Fruit fly (Drosophila melanogaster) whole organism, prepupa: Measurements from ENCODE around the gene ClC-c.

ENCODE experiments used
- CG10631 ChIP-seq: fragments of 200-800 bp; sonication (Bioruptor generic); optimal IDR thresholded peaks from 2 replicates; lab custom pipeline; 2016; ENCODE audit warnings: missing biosample characterization, missing genetic modification characterization
- CG11294 ChIP-seq: fragments of 200-800 bp; sonication (Bioruptor generic); IDR thresholded peaks from 2 replicates; pipeline ENCODE4 v1.3.6; 2022; ENCODE audit warnings: missing biosample characterization, missing genetic modification characterization
- CG11902 ChIP-seq: fragments of 200-800 bp; sonication (Bioruptor generic); optimal IDR thresholded peaks from 3 replicates; lab custom pipeline; 2016; ENCODE audit warnings: missing biosample characterization, missing genetic modification characterization
- CG15336 ChIP-seq: fragments of 200-800 bp; sonication (Bioruptor generic); IDR thresholded peaks from 2 replicates; pipeline ENCODE4 v1.3.6; 2022; ENCODE audit warnings: missing biosample characterization, missing genetic modification characterization
- CG3032 ChIP-seq: fragments of 200-800 bp; optimal IDR thresholded peaks from 2 replicates; lab custom pipeline; 2019; ENCODE audit warnings: missing biosample characterization, mild to moderate bottlenecking, missing genetic modification characterization, moderate library complexity
- CG31627 ChIP-seq: fragments of 200-800 bp; sonication (Bioruptor generic); optimal IDR thresholded peaks from 3 replicates; lab custom pipeline; 2016; ENCODE audit warnings: missing biosample characterization, missing genetic modification characterization
- CG34406 ChIP-seq: fragments of 200-800 bp; sonication (Bioruptor generic); optimal IDR thresholded peaks from 3 replicates; lab custom pipeline; 2016; ENCODE audit warnings: missing biosample characterization, missing genetic modification characterization
- CG6163 ChIP-seq: fragments of 200-800 bp; sonication (Bioruptor generic); IDR thresholded peaks from 3 replicates; pipeline ENCODE4 v1.3.6; 2022; ENCODE audit warnings: missing biosample characterization, missing genetic modification characterization
- CG6276 ChIP-seq: fragments of 200-800 bp; sonication (Bioruptor generic); optimal IDR thresholded peaks from 2 replicates; lab custom pipeline; 2017; ENCODE audit warnings: missing biosample characterization, mild to moderate bottlenecking, missing genetic modification characterization
- CG6854 ChIP-seq: fragments of 200-800 bp; sonication (Bioruptor generic); optimal IDR thresholded peaks from 2 replicates; lab custom pipeline; 2017; ENCODE audit warnings: missing biosample characterization, mild to moderate bottlenecking, missing genetic modification characterization
- CG7368 ChIP-seq: fragments of 200-800 bp; sonication (Bioruptor generic); optimal IDR thresholded peaks from 3 replicates; lab custom pipeline; 2016; ENCODE audit warnings: missing biosample characterization, missing genetic modification characterization
- CG8319 ChIP-seq: fragments of 200-800 bp; sonication (Bioruptor generic); optimal IDR thresholded peaks from 3 replicates; lab custom pipeline; 2016; ENCODE audit warnings: missing biosample characterization, missing genetic modification characterization
- CG8632 ChIP-seq: fragments of 200-800 bp; sonication (Bioruptor generic); optimal IDR thresholded peaks from 3 replicates; lab custom pipeline; 2016; ENCODE audit warnings: missing biosample characterization, missing genetic modification characterization
- Eip75B ChIP-seq: fragments of 200-800 bp; sonication (Bioruptor generic); optimal IDR thresholded peaks from 3 replicates; lab custom pipeline; 2016; ENCODE audit warnings: missing biosample characterization, missing genetic modification characterization
- Eip78C ChIP-seq: fragments of 200-800 bp; sonication (Bioruptor generic); peaks from one replicate; lab custom pipeline; 2016; ENCODE audit warnings: missing biosample characterization, missing genetic modification characterization
- Ets21C ChIP-seq: fragments of 200-800 bp; sonication (Bioruptor generic); optimal IDR thresholded peaks from 3 replicates; lab custom pipeline; 2016; ENCODE audit warnings: missing biosample characterization, missing genetic modification characterization
- Hr39 ChIP-seq: fragments of 200-800 bp; sonication (Bioruptor generic); optimal IDR thresholded peaks from 2 replicates; lab custom pipeline; 2016; ENCODE audit warnings: missing biosample characterization, missing genetic modification characterization
- Lpt ChIP-seq: fragments of 200-800 bp; sonication (Bioruptor generic); optimal IDR thresholded peaks from 3 replicates; lab custom pipeline; 2016; ENCODE audit warnings: missing biosample characterization, missing genetic modification characterization
- Met ChIP-seq: fragments of 200-800 bp; sonication (Bioruptor generic); optimal IDR thresholded peaks from 3 replicates; lab custom pipeline; 2016; ENCODE audit warnings: missing biosample characterization, missing genetic modification characterization
- OdsH ChIP-seq: fragments of 200-800 bp; sonication (Bioruptor generic); optimal IDR thresholded peaks from 3 replicates; lab custom pipeline; 2016; ENCODE audit warnings: missing biosample characterization, missing genetic modification characterization
- Smox ChIP-seq: fragments of 200-800 bp; sonication (Bioruptor generic); optimal IDR thresholded peaks from 3 replicates; lab custom pipeline; 2016; ENCODE audit warnings: missing biosample characterization, missing genetic modification characterization
- Sox14 ChIP-seq: fragments of 200-800 bp; sonication (Bioruptor generic); optimal IDR thresholded peaks from 3 replicates; lab custom pipeline; 2016; ENCODE audit warnings: missing biosample characterization, missing genetic modification characterization
- Sox15 ChIP-seq: fragments of 200-800 bp; sonication (Bioruptor generic); optimal IDR thresholded peaks from 3 replicates; lab custom pipeline; 2016; ENCODE audit warnings: missing biosample characterization, missing genetic modification characterization
- acj6 ChIP-seq: fragments of 200-800 bp; sonication (Bioruptor generic); optimal IDR thresholded peaks from 3 replicates; lab custom pipeline; 2016; ENCODE audit warnings: missing biosample characterization, missing genetic modification characterization
- dac ChIP-seq: fragments of 200-800 bp; sonication (Bioruptor generic); optimal IDR thresholded peaks from 2 replicates; lab custom pipeline; 2017; ENCODE audit warnings: missing biosample characterization, mild to moderate bottlenecking, missing genetic modification characterization
- dsx ChIP-seq: fragments of 200-800 bp; optimal IDR thresholded peaks from 3 replicates; lab custom pipeline; 2019; ENCODE audit warnings: missing biosample characterization, mild to moderate bottlenecking, missing genetic modification characterization, moderate library complexity; ENCODE audit not compliant: poor library complexity, severe bottlenecking
- eg ChIP-seq: fragments of 200-800 bp; sonication (Bioruptor generic); IDR thresholded peaks from 3 replicates; pipeline ENCODE4 v1.3.6; 2022; ENCODE audit warnings: missing biosample characterization, missing genetic modification characterization
- esn ChIP-seq: fragments of 200-800 bp; sonication (Bioruptor generic); optimal IDR thresholded peaks from 2 replicates; lab custom pipeline; 2016; ENCODE audit warnings: missing biosample characterization, mild to moderate bottlenecking, missing genetic modification characterization, moderate library complexity
- fd85E ChIP-seq: fragments of 200-800 bp; sonication (Bioruptor generic); optimal IDR thresholded peaks from 3 replicates; lab custom pipeline; 2016; ENCODE audit warnings: missing biosample characterization, missing genetic modification characterization
- lz ChIP-seq: fragments of 200-800 bp; sonication (Bioruptor generic); optimal IDR thresholded peaks from 3 replicates; lab custom pipeline; 2016; ENCODE audit warnings: missing biosample characterization, missing genetic modification characterization
- pdm3 ChIP-seq: fragments of 200-800 bp; sonication (Bioruptor generic); optimal IDR thresholded peaks from 3 replicates; lab custom pipeline; 2016; ENCODE audit warnings: missing biosample characterization, missing genetic modification characterization
- spab ChIP-seq: fragments of 200-800 bp; sonication (Bioruptor generic); optimal IDR thresholded peaks from 2 replicates; lab custom pipeline; 2017; ENCODE audit warnings: missing biosample characterization, mild to moderate bottlenecking, missing genetic modification characterization, missing genetic modification reagents
- topi ChIP-seq: fragments of 200-800 bp; sonication (Bioruptor generic); optimal IDR thresholded peaks from 3 replicates; lab custom pipeline; 2016; ENCODE audit warnings: missing biosample characterization, missing genetic modification characterization
- vri ChIP-seq: fragments of 200-800 bp; sonication (Bioruptor generic); optimal IDR thresholded peaks from 3 replicates; lab custom pipeline; 2016; ENCODE audit warnings: missing biosample characterization, mild to moderate bottlenecking, missing genetic modification characterization

The ClC-c gene

DNA sequence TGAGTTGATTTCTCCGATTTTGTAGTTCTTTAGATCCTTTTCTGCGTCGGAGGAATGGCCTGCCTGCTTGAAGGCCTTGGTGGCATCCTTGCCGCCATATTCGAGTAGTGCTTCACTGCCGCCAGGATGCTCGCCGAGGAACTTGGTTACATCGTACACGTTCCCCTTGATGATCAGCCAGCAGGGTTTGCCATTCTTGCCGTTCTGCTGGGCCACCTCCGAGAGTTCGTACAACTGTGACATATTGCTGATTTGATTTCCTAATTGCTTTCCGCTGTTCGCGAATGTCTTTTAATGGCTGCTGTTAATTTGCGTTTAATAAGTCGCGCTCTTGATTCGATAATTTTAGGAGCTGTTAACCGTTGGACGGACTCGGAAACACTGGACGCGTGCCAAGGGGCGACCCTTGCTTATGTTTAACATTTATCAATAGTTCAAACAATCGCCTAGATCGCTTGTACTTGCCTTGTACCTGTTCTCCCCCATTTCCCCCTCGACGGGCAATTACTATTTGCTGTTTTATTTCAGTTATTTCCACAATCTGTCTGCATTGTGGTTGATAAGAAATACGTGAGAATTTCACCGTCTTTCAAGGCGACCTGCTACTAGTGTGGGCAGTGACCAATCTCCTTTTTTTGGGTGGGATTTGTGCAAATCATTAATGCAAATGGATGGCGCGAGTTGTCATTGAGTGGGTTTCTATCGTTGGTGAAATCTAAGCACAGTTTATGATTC, 46.7 kb downstream of the ClC-c start:
- TF ChIP-seq CG10631 (GFP tag; lab: Kevin White, UChicago): no peak
- TF ChIP-seq fd85E (GFP tag; lab: Kevin White, UChicago): no peak
- TF ChIP-seq spab (GFP tag; lab: Kevin White, UChicago): no peak
- no peak for TF ChIP-seq topi (GFP tag; lab: Kevin White, UChicago)
- TF ChIP-seq, all 60 proteins: peak for 0

DNA sequence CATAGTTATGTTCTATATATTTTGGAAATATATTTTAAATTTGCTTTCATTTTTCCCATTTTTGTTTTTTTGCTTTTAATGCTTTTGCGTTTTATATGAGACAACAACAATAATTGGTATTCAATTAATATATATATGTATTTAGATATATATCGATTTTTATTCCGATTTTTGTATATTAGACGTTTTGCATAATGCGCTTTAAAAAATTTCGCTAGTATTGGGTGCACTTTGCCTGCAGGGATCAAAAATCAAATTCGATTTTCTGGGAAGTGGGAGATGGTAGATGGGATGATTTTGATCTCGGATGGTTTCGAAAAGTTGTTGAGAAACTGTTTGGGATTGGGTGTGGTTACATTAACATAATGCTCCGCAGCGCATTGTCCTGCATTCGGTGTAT, 47.5 kb downstream of the ClC-c start, which contains the start of gene CG5157:
TSS of gene CG5157 (minus strand) at position 101 of the 400 bp plus-strand sequence.
- TF ChIP-seq Eip75B (GFP tag; lab: Kevin White, UChicago): no peak
- no peak for TF ChIP-seq eg (GFP tag; lab: Robert Waterston, UW)
- TF ChIP-seq dsx (GFP tag; lab: Kevin White, UChicago): no peak
- TF ChIP-seq vri (GFP tag; lab: Kevin White, UChicago): no peak
- TF ChIP-seq, all 60 proteins: peak for 0

DNA sequence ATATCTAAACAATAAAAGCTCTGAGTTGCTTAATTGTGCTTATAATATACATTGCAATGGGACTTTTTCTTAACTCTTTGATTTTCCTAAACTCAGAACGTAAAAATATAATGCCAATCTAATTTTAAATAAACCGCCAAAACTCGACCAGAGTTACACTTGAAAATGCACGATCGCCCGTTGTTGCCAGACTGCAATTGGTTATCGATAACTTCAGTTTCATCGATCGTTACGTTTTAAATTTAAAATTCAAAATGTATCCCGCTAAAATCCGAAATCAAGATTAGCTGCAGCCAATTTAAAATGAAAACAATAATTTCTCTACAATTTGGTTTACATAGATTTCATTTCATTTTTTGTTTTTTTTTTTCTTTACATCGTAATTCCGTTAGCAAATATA, 48.9 kb downstream of the ClC-c start:
- no peak for TF ChIP-seq esn (GFP tag; lab: Kevin White, UChicago)

DNA sequence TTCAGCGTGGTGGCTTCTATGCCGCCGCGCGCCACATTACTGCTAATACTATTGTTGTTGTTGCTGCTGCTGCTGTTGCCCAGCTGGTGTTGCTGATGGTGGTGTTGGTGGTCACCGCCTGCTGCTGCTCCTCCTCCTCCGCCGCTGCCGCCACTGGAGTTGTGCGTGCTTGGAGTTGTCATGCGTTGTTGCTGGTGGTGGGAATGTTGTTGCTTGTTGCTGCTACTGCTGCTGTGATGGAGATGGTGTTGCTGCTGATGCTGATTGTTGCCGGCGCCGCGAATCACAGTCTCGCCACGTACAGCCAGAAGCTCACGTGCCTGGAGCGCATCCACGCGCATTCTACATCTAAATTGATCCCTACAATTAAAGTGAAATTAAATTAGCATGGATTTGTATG, 51.3 kb downstream of the ClC-c start:
- TF ChIP-seq Sox15 (GFP tag; lab: Kevin White, UChicago) (no peak), CG11294 (GFP tag; lab: Robert Waterston, UW) (no peak), Ets21C (GFP tag; lab: Kevin White, UChicago) (no peak), CG10631 (GFP tag; lab: Kevin White, UChicago) (no peak), dac (GFP tag; lab: Kevin White, UChicago) (no peak), spab (GFP tag; lab: Kevin White, UChicago) (no peak), Lpt (GFP tag; lab: Kevin White, UChicago) (no peak), CG6163 (no peak), CG8319 (GFP tag; lab: Kevin White, UChicago) (no peak), CG31627 (GFP tag; lab: Kevin White, UChicago) (no peak), Hr39 (no peak), CG3032 (tag; lab: Kevin White, UChicago) (no peak), Sox14 (no peak), Smox (GFP tag; lab: Kevin White, UChicago) (no peak)

DNA sequence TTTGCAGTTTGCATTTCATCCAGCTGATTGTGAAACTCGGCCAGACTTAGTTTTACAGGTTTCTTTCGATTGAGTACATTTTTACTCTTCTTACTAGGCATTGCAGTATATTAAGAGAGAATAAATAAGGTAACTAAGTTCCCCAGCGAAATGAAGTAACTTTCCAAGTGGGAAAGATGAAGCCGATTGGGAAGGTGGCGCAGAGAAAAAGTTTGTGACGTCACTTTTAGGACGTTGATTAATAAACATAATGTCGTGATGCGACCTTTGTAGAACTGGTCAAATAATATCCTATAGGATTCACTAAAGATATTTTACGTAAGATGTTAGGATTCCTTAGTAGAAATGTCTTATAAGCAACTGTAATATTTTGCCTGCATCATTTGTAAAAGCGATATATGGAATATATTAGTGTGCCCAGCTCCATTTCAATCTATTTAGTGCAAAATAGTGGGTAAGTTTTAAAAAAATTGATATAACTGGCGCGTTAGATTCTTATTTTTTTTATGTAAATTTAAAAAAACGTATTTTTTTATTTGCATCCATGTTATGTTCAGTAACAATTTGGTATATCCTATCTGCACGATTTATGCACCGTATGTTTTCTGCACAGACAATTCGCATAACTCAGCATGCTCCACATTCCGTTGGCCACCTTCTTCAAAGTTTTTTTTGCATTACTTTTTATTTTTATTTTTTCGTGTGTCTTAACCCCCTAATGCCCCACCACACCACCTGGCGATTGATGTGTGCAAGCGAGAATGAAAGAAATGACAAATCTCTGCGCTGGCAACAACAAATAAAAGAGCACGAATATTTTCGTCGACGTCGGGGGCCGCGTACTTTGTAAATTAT, 53.7 kb downstream of the ClC-c start, which contains the start of gene CG32152:
TSS of gene CG32152 (minus strand) at position 352 of the 855 bp plus-strand sequence.
- TF ChIP-seq CG6163 (peak; percentile 61; the same call in 2 of the 3 replicates), Eip78C (GFP tag; lab: Kevin White, UChicago) (peak; percentile 64), CG31627 (GFP tag; lab: Kevin White, UChicago) (no peak), lz (no peak), eg (GFP tag; lab: Robert Waterston, UW) (peak; percentile 70; the same call in 2 of the 3 replicates), CG15336 (peak; percentile 37), Met (GFP tag; lab: Kevin White, UChicago) (no peak), acj6 (GFP tag; lab: Kevin White, UChicago) (peak; percentile 5)

DNA sequence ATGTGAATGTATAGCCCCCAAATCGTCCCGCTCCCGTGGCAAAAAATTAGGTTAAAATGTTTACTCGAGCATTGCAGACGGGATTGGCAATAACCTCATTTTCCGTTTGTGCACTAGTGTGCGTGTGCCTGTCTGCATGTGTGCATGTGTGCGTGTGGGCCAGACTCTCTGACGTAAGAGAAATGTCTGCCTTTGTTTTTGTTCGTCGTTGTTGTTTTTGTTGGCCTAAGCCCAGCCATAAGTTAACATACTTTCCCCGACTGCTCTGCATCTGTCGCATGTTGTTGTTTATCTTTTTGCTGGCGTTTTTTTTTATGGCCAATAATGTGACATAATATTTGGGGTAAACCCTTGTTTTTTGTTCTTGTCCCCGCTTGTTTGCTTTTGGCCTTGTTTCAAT, 55.0 kb downstream of the ClC-c start:
- TF ChIP-seq vri (GFP tag; lab: Kevin White, UChicago) (peak; percentile 88), CG34406 (GFP tag; lab: Kevin White, UChicago) (no peak), CG7368 (no peak), dsx (GFP tag; lab: Kevin White, UChicago) (no peak), CG8632 (no peak), CG11902 (GFP tag; lab: Kevin White, UChicago) (no peak), Met (GFP tag; lab: Kevin White, UChicago) (no peak), pdm3 (no peak), CG6854 (GFP tag; lab: Kevin White, UChicago) (no peak), CG6276 (GFP tag; lab: Kevin White, UChicago) (no peak), OdsH (GFP tag; lab: Kevin White, UChicago) (no peak), CG6163 (no peak), Eip75B (GFP tag; lab: Kevin White, UChicago) (peak; percentile 46), Hr39 (no peak)
